Fruit fly (Drosophila melanogaster) whole organism, wandering third instar larva: ENCODE data around the gene Kr-h1.
A peak's percentile ranks its signal among the peaks of the same experiment; 100 is the strongest.

Experiments used
- CG32264 ChIP-seq: fragments of 200-800 bp; sonication (Bioruptor generic); optimal IDR thresholded peaks from 2 replicates; lab custom pipeline; 2016; ENCODE audit warnings: missing biosample characterization, missing genetic modification characterization
- CG9705 ChIP-seq: fragments of 200-800 bp; sonication (Bioruptor generic); optimal IDR thresholded peaks from 2 replicates; lab custom pipeline; 2018; ENCODE audit warnings: missing biosample characterization, mild to moderate bottlenecking, missing genetic modification characterization
- CrebA ChIP-seq: fragments of 200-800 bp; sonication (Bioruptor generic); optimal IDR thresholded peaks from 2 replicates; lab custom pipeline; 2016; ENCODE audit warnings: missing biosample characterization, mild to moderate bottlenecking, missing genetic modification characterization, borderline replicate concordance
- Dfd ChIP-seq: fragments of >200 bp; optimal IDR thresholded peaks from 2 replicates; lab custom pipeline; 2017; ENCODE audit warnings: missing biosample characterization, missing genetic modification characterization
- Dif ChIP-seq: fragments of 200-275, 200-300 bp; sonication (Bioruptor generic); optimal IDR thresholded peaks from 2 replicates; lab custom pipeline; 2018; ENCODE audit warnings: missing biosample characterization, missing genetic modification characterization; ENCODE audit not compliant: partially characterized antibody
- HLH106 ChIP-seq: fragments of 200-800 bp; optimal IDR thresholded peaks from 3 replicates; lab custom pipeline; 2019; ENCODE audit warnings: missing biosample characterization, mild to moderate bottlenecking, missing genetic modification characterization, moderate library complexity
- Hnf4 ChIP-seq: fragments of 200-800 bp; sonication (Bioruptor generic); optimal IDR thresholded peaks from 2 replicates; lab custom pipeline; 2016; ENCODE audit warnings: missing biosample characterization, mild to moderate bottlenecking, missing genetic modification characterization
- Hr78 ChIP-seq: fragments of >200 bp; optimal IDR thresholded peaks from 2 replicates; lab custom pipeline; 2017; ENCODE audit warnings: missing biosample characterization, missing genetic modification characterization
- Hr83 ChIP-seq: fragments of 200-300 bp; sonication (Bioruptor generic); optimal IDR thresholded peaks from 2 replicates; lab custom pipeline; 2016; ENCODE audit warnings: missing biosample characterization, mild to moderate bottlenecking, missing genetic modification characterization, moderate library complexity; ENCODE audit not compliant: poor library complexity, severe bottlenecking
- Jra ChIP-seq: sonication (Bioruptor generic); optimal IDR thresholded peaks from 2 replicates; lab custom pipeline; 2016; ENCODE audit warnings: missing biosample characterization, missing genetic modification characterization
- Mio ChIP-seq: sonication (Bioruptor generic); optimal IDR thresholded peaks from 2 replicates; lab custom pipeline; 2016; ENCODE audit warnings: missing biosample characterization, missing genetic modification characterization
- Myc ChIP-seq: fragments of >200 bp; optimal IDR thresholded peaks from 2 replicates; lab custom pipeline; 2017
- N ChIP-seq: fragments of >200 bp; optimal IDR thresholded peaks from 2 replicates; lab custom pipeline; 2018; ENCODE audit warnings: missing biosample characterization, missing external identifiers, missing genetic modification characterization
- OdsH ChIP-seq: fragments of 200-800 bp; sonication (Bioruptor generic); optimal IDR thresholded peaks from 2 replicates; lab custom pipeline; 2016; ENCODE audit warnings: missing biosample characterization, mild to moderate bottlenecking, missing genetic modification characterization
- Rel ChIP-seq, 2 experiments: fragments of 200-800 bp; sonication (Bioruptor generic) in 1 of 2; optimal IDR thresholded peaks; 2 replicates in 1 of 2; 3 replicates in 1 of 2; lab custom pipeline; 2016 to 2019; ENCODE audit warnings: mild to moderate bottlenecking in 2 of 2, missing biosample characterization in 2 of 2, missing genetic modification characterization in 2 of 2, moderate library complexity in 1 of 2
- Sp1 ChIP-seq: fragments of 200-800 bp; sonication (Bioruptor generic); optimal IDR thresholded peaks from 3 replicates; lab custom pipeline; 2019; ENCODE audit warnings: missing biosample characterization, mild to moderate bottlenecking, missing genetic modification characterization, moderate library complexity
- Vsx2 ChIP-seq: fragments of 200-300, 225-300 bp; sonication (Bioruptor generic); optimal IDR thresholded peaks from 2 replicates; lab custom pipeline; 2018; ENCODE audit warnings: missing biosample characterization, missing genetic modification characterization; ENCODE audit not compliant: partially characterized antibody
- br ChIP-seq: fragments of 200-800 bp; sonication (Bioruptor generic); optimal IDR thresholded peaks from 2 replicates; lab custom pipeline; 2016; ENCODE audit warnings: missing biosample characterization, missing genetic modification characterization
- brk ChIP-seq: fragments of 200-800 bp; sonication (Bioruptor generic); optimal IDR thresholded peaks from 2 replicates; lab custom pipeline; 2016; ENCODE audit warnings: missing biosample characterization, mild to moderate bottlenecking, missing genetic modification characterization
- dmrt93B ChIP-seq: fragments of 200-800 bp; sonication (Bioruptor generic); optimal IDR thresholded peaks from 2 replicates; lab custom pipeline; 2018; ENCODE audit warnings: missing biosample characterization, mild to moderate bottlenecking, missing genetic modification characterization
- dsf ChIP-seq: sonication (Bioruptor generic); optimal IDR thresholded peaks from 2 replicates; lab custom pipeline; 2016; ENCODE audit warnings: missing biosample characterization, missing genetic modification characterization, borderline replicate concordance
- ey ChIP-seq: fragments of 200-800 bp; sonication (Bioruptor generic); optimal IDR thresholded peaks from 2 replicates; lab custom pipeline; 2016; ENCODE audit warnings: missing biosample characterization, missing genetic modification characterization
- foxo ChIP-seq, 2 experiments: fragments of 200-800 bp; sonication (Bioruptor generic); optimal IDR thresholded peaks; 2 replicates in 1 of 2; 3 replicates in 1 of 2; lab custom pipeline; 2016 to 2017; ENCODE audit warnings: missing biosample characterization in 2 of 2, missing genetic modification characterization in 2 of 2
- fru ChIP-seq: fragments of 200-800 bp; sonication (Bioruptor generic); optimal IDR thresholded peaks from 3 replicates; lab custom pipeline; 2016; ENCODE audit warnings: missing biosample characterization, mild to moderate bottlenecking, missing genetic modification characterization
- h ChIP-seq: fragments of 200-800 bp; sonication (Bioruptor generic); optimal IDR thresholded peaks from 3 replicates; lab custom pipeline; 2016; ENCODE audit warnings: missing biosample characterization, mild to moderate bottlenecking, missing genetic modification characterization
- lola ChIP-seq: fragments of >200 bp; optimal IDR thresholded peaks from 2 replicates; lab custom pipeline; 2017; ENCODE audit warnings: missing biosample characterization, missing genetic modification characterization
- pan ChIP-seq: fragments of >200 bp; optimal IDR thresholded peaks from 2 replicates; lab custom pipeline; 2017
- psq ChIP-seq: fragments of 200-800 bp; sonication (Bioruptor generic); optimal IDR thresholded peaks from 3 replicates; lab custom pipeline; 2017; ENCODE audit warnings: missing biosample characterization, mild to moderate bottlenecking, missing genetic modification characterization, moderate library complexity
- rgr ChIP-seq: fragments of 200-800 bp; sonication (Bioruptor generic); optimal IDR thresholded peaks from 3 replicates; lab custom pipeline; 2016; ENCODE audit warnings: missing biosample characterization, mild to moderate bottlenecking, missing genetic modification characterization
- sage ChIP-seq: fragments of 200-800 bp; sonication (Bioruptor generic); optimal IDR thresholded peaks from 2 replicates; lab custom pipeline; 2016; ENCODE audit warnings: missing biosample characterization, mild to moderate bottlenecking, missing genetic modification characterization
- sv ChIP-seq: fragments of 200-800 bp; sonication (Bioruptor generic); optimal IDR thresholded peaks from 3 replicates; lab custom pipeline; 2016; ENCODE audit warnings: missing biosample characterization, missing genetic modification characterization
- tai ChIP-seq: sonication (Bioruptor generic); optimal IDR thresholded peaks from 2 replicates; lab custom pipeline; 2016; ENCODE audit warnings: missing biosample characterization, missing genetic modification characterization

Kr-h1 gene

dm6 chr2L:6065823-6066222 lies 16.6 kb upstream of the Kr-h1 start, which contains the start of the genes Fbw5 and CG9147 (continued):
- TF ChIP-seq Hr78 (GFP tag; lab: Kevin White, UChicago) (no peak), fru (GFP tag; lab: Kevin White, UChicago) (peak; percentile 99), foxo (GFP tag; optimal IDR thresholded peaks at IDR 0.05; lab: Kevin White, UChicago) (peak; percentile 99 to 100), br (peak; percentile 100), CrebA (no peak), pan (lab: Kevin White, UChicago) (no peak), lola (GFP tag; lab: Kevin White, UChicago) (no peak), Dif (GFP tag; lab: Kevin White, UChicago) (no peak), CG32264 (GFP tag; lab: Kevin White, UChicago) (peak; percentile 100), sage (GFP tag; lab: Kevin White, UChicago) (peak; percentile 99), CG9705 (GFP tag; lab: Kevin White, UChicago) (peak; percentile 96), Vsx2 (GFP tag; lab: Kevin White, UChicago) (no peak), brk (GFP tag; lab: Kevin White, UChicago) (no peak), Hr83 (GFP tag; lab: Kevin White, UChicago) (peak; percentile 98)

- no peak for TF ChIP-seq OdsH (GFP tag; lab: Kevin White, UChicago)
- peak; percentile 11 for TF ChIP-seq h (GFP tag; lab: Kevin White, UChicago)
- peak; percentile 71 for TF ChIP-seq Hr83 (GFP tag; lab: Kevin White, UChicago)
- TF ChIP-seq Hnf4 (GFP tag; lab: Kevin White, UChicago): peak; percentile 33
Observed at dm6 chr2L:6068544-6069251, 13.7 kb upstream of the Kr-h1 start, which contains the start of the genes CG9150 and Pfdn1. Gene CG9150 (minus strand): TSS chr2L:6068594. Gene Pfdn1 (plus strand): TSS chr2L:6069079.

dm6 chr2L:6070656-6071231 lies 11.7 kb upstream of the Kr-h1 start, which contains the start of the genes CG9154 and Kr-h2:
Gene CG9154 (minus strand): TSS chr2L:6070686.
Gene Kr-h2 (plus strand): TSS chr2L:6070990.
- TF ChIP-seq rgr (GFP tag; lab: Kevin White, UChicago): peak; percentile 12
- peak; percentile 37 for TF ChIP-seq br
- peak; percentile 28 for TF ChIP-seq h (GFP tag; lab: Kevin White, UChicago)
- peak; percentile 70 for TF ChIP-seq HLH106 (tag; lab: Kevin White, UChicago)
- TF ChIP-seq Dif (GFP tag; lab: Kevin White, UChicago): no peak
- TF ChIP-seq ey (GFP tag; lab: Kevin White, UChicago): no peak
- TF ChIP-seq Rel (GFP tag; optimal IDR thresholded peaks at IDR 0.05; lab: Kevin White, UChicago): no peak
- peak; percentile 57 for TF ChIP-seq Rel (tag; optimal IDR thresholded peaks at IDR 0.05; lab: Kevin White, UChicago)
- no peak for TF ChIP-seq sage (GFP tag; lab: Kevin White, UChicago)
- TF ChIP-seq psq (GFP tag; lab: Kevin White, UChicago): peak; percentile 35
- TF ChIP-seq Hnf4 (GFP tag; lab: Kevin White, UChicago): peak; percentile 5
- TF ChIP-seq foxo (GFP tag; optimal IDR thresholded peaks at IDR 0.05; lab: Kevin White, UChicago): peak in 1 of 2 experiments; percentile 36
- peak; percentile 49 for TF ChIP-seq Myc
- peak; percentile 24 for TF ChIP-seq CG9705 (GFP tag; lab: Kevin White, UChicago)
- TF ChIP-seq sv (GFP tag; lab: Kevin White, UChicago): peak; percentile 4
- TF ChIP-seq dsf (GFP tag; lab: Kevin White, UChicago): peak; percentile 22
- peak; percentile 11 for TF ChIP-seq Jra
- TF ChIP-seq CG32264 (GFP tag; lab: Kevin White, UChicago): no peak
- TF ChIP-seq N: no peak
- TF ChIP-seq fru (GFP tag; lab: Kevin White, UChicago): peak; percentile 49
- TF ChIP-seq Sp1 (GFP tag; lab: Kevin White, UChicago): peak; percentile 59

- no peak for TF ChIP-seq Hr83 (GFP tag; lab: Kevin White, UChicago)
- no peak for TF ChIP-seq psq (GFP tag; lab: Kevin White, UChicago)
- no peak for TF ChIP-seq CrebA
- no peak for TF ChIP-seq Vsx2 (GFP tag; lab: Kevin White, UChicago)
- TF ChIP-seq Hnf4 (GFP tag; lab: Kevin White, UChicago): no peak
- TF ChIP-seq h (GFP tag; lab: Kevin White, UChicago): no peak
- TF ChIP-seq brk (GFP tag; lab: Kevin White, UChicago): no peak
- no peak for TF ChIP-seq dmrt93B (GFP tag; lab: Kevin White, UChicago)
- no peak for TF ChIP-seq Dif (GFP tag; lab: Kevin White, UChicago)
- TF ChIP-seq Dfd (GFP tag; lab: Kevin White, UChicago): no peak
- TF ChIP-seq tai: no peak
- TF ChIP-seq Mio (GFP tag; lab: Kevin White, UChicago): no peak
- no peak for TF ChIP-seq Jra
- TF ChIP-seq, all 38 proteins: peak for 0
Observed at dm6 chr2L:6072124-6072523, 10.3 kb upstream of the Kr-h1 start.
